Worm (Caenorhabditis elegans): ENCODE measurements around the gene pudl-1.

Gene pudl-1

ce11 chrIV:2805525-2805924 lies 27.2 kb upstream of the pudl-1 start, which contains the start of gene Y54G2A.45 (continued):
- no peak for TF ChIP-seq unc-62 (GFP tag; optimal IDR thresholded peaks at IDR 0.05 in 1 of 2)
- no peak for TF ChIP-seq unc-62 (tag; optimal IDR thresholded peaks at IDR 0.05)
- TF ChIP-seq hlh-30 (tag; optimal IDR thresholded peaks at IDR 0.05; ENCODE audit: insufficient read depth): peak; percentile 91
- TF ChIP-seq Y75B8A.6 (GFP tag; IDR thresholded peaks at IDR 0.05): peak; percentile 57; the same call in 1 of the 2 replicates
- TF ChIP-seq madf-9 (GFP tag; conservative IDR thresholded peaks at IDR 0.05): peak; percentile 89
- TF ChIP-seq F49E8.2 (tag; optimal IDR thresholded peaks at IDR 0.05; ENCODE audit: borderline replicate concordance): peak; percentile 78
- TF ChIP-seq F37D6.2 (tag; optimal IDR thresholded peaks at IDR 0.05): peak; percentile 20
- no peak for TF ChIP-seq jun-1 (tag; optimal IDR thresholded peaks at IDR 0.05)
- peak; percentile 84 for TF ChIP-seq nhr-48 (tag; optimal IDR thresholded peaks at IDR 0.05)
- TF ChIP-seq Y105C5A.15 (GFP tag; IDR thresholded peaks at IDR 0.05): no peak
- TF ChIP-seq hif-1 (tag; optimal IDR thresholded peaks at IDR 0.05): peak in 1 of 2 experiments; percentile 57
- peak; percentile 52; the same call in 1 of the 2 replicates for TF ChIP-seq nhr-41 (GFP tag; IDR thresholded peaks at IDR 0.05)
- peak; percentile 65 for TF ChIP-seq zip-2 (tag; optimal IDR thresholded peaks at IDR 0.05)
- peak; percentile 88 for TF ChIP-seq D1046.2 (GFP tag; IDR thresholded peaks at IDR 0.05)
- peak; percentile 51; the same call in 1 of the 2 replicates for TF ChIP-seq ZK337.2 (GFP tag; IDR thresholded peaks at IDR 0.05)
- no peak for TF ChIP-seq ceh-28 (tag; optimal IDR thresholded peaks at IDR 0.05)
- peak; percentile 55 for TF ChIP-seq nhr-11 (tag; optimal IDR thresholded peaks at IDR 0.05)
- TF ChIP-seq ceh-32 (tag; optimal IDR thresholded peaks at IDR 0.05; ENCODE audit: poor library complexity): no peak
- peak in 1 of 2 experiments; percentile 69 for TF ChIP-seq lsy-2 (tag; optimal IDR thresholded peaks at IDR 0.05)
- TF ChIP-seq mes-2 (tag; optimal IDR thresholded peaks at IDR 0.05; ENCODE audit: poor library complexity, severe bottlenecking): peak; percentile 77
- peak; percentile 70 for TF ChIP-seq aha-1 (tag)
- peak; percentile 84 for TF ChIP-seq vab-7 (GFP tag; IDR thresholded peaks at IDR 0.05)
- no peak for TF ChIP-seq Y5F2A.4 (GFP tag; optimal IDR thresholded peaks at IDR 0.05)
- peak; percentile 8 for TF ChIP-seq zfp-2 (tag; optimal IDR thresholded peaks at IDR 0.05)
- TF ChIP-seq hmg-1.1 (GFP tag; IDR thresholded peaks at IDR 0.05): peak; percentile 63; the same call in 1 of the 2 replicates
- TF ChIP-seq unc-130 (GFP tag; optimal IDR thresholded peaks at IDR 0.05): peak; percentile 65
- peak; percentile 74; the same call in 1 of the 2 replicates for TF ChIP-seq saeg-2 (GFP tag; IDR thresholded peaks at IDR 0.05)
- TF ChIP-seq ZK546.5 (tag; optimal IDR thresholded peaks at IDR 0.05): no peak
- no peak for TF ChIP-seq ztf-11 (tag; optimal IDR thresholded peaks at IDR 0.05)
- TF ChIP-seq snpc-1.2 (GFP tag; IDR thresholded peaks at IDR 0.05): peak; percentile 78
- TF ChIP-seq F26F4.8 (GFP tag; conservative IDR thresholded peaks at IDR 0.05): peak; percentile 90
- no peak for TF ChIP-seq nhr-10 (tag; optimal IDR thresholded peaks at IDR 0.05)
- no peak for TF ChIP-seq nhr-25 (tag; optimal IDR thresholded peaks at IDR 0.05; ENCODE audit: borderline replicate concordance, insufficient read depth)
- TF ChIP-seq arid-1 (GFP tag; conservative IDR thresholded peaks at IDR 0.05): peak; percentile 78
- peak; percentile 87 for TF ChIP-seq dmd-6 (GFP tag; IDR thresholded peaks at IDR 0.05)
- TF ChIP-seq daf-19 (GFP tag; conservative IDR thresholded peaks at IDR 0.05): no peak
- TF ChIP-seq skn-1 (tag; optimal IDR thresholded peaks at IDR 0.05): no peak
- peak; percentile 62 for TF ChIP-seq spr-3 (GFP tag; optimal IDR thresholded peaks at IDR 0.05)
- TF ChIP-seq nhr-42 (GFP tag; IDR thresholded peaks at IDR 0.05): peak; percentile 69; the same call in 1 of the 2 replicates
- TF ChIP-seq hlh-11 (tag; optimal IDR thresholded peaks at IDR 0.05): peak; percentile 85
- TF ChIP-seq aly-2 (tag; optimal IDR thresholded peaks at IDR 0.05): no peak
- TF ChIP-seq lir-3 (tag; optimal IDR thresholded peaks at IDR 0.05): peak; percentile 48
- TF ChIP-seq ctbp-1 (GFP tag; IDR thresholded peaks at IDR 0.05): peak; percentile 74; the same call in 1 of the 2 replicates
- no peak for TF ChIP-seq zag-1 (tag; optimal IDR thresholded peaks at IDR 0.05)
- no peak for TF ChIP-seq fkh-10 (GFP tag; optimal IDR thresholded peaks at IDR 0.05)
- peak; percentile 91 for TF ChIP-seq gei-8 (GFP tag; optimal IDR thresholded peaks at IDR 0.05)
- TF ChIP-seq ceh-62 (tag; optimal IDR thresholded peaks at IDR 0.05): no peak
- peak; percentile 83 for TF ChIP-seq nhr-102 (tag; optimal IDR thresholded peaks at IDR 0.05)
- TF ChIP-seq php-3 (GFP tag; IDR thresholded peaks at IDR 0.05): peak; percentile 78
- TF ChIP-seq duxl-1 (tag; optimal IDR thresholded peaks at IDR 0.05; ENCODE audit: poor library complexity): peak; percentile 38
- peak; percentile 15 for TF ChIP-seq nhr-77 (tag; optimal IDR thresholded peaks at IDR 0.05)
